Worm (Caenorhabditis elegans): Measurements from ENCODE around the gene ift-81.

DNA sequence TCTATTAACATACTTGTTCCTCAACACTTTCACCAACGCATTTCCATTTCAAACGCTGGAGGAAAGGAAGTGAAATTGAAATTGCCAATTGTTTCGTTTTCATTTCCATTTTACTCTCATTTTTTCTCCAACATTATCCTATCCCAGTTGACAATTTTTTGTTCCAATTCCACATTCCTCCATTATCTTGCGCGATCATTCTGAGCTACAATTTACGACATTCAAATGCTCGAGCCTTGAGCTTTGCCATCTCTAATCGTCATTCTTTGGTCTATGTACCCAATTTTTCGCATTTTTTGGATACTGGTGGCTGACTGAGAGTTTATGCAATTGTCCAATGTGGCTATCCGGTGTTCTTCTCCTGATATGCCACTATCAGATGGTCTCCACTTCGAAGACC, 48.8 kb upstream of the ift-81 start, which contains the start of gene Y34B4A.10:
- TF ChIP-seq med-1 (GFP tag; optimal IDR thresholded peaks at IDR 0.05; ENCODE audit: insufficient read depth) (no peak), T22C8.4 (GFP tag; IDR thresholded peaks at IDR 0.05) (no peak), ref-1 (GFP tag; conservative IDR thresholded peaks at IDR 0.05) (no peak)
